Fruit fly (Drosophila melanogaster): ENCODE results near the gene Pak.

DNA sequence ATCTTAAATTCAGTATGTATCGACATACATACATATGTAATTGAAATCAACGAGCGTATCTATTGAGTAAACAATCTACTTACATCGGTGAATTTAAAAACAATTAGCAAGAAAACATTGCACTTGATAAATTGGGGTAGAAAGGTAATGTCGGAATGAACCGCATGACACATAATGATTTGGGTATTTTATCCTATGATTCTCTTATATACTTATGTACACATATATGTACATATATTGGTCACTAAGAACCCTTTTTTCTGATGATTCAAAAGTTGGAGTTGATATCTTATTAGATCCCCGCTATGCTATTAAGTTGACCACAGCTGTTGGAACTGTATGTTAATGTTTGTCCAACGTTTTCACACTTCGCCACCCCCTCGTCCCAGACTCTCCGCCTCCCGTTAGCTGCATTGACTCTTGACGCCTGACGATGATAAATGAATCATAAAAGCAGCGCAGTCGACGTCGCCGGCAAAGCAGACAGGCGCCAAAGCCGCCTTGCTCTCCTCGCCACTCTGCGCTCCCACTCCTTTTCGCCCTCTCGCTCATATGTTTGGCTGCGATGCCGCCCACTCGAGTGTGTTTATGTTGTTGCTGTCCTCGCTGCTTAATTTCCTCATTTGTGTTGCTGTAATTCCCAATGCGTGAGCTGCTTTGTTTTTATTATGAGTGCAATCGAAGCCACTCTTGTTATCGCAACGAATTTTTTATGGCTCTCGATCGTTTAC is 2.4 kb downstream of the Pak start:
- TF ChIP-seq psq (optimal IDR thresholded peaks at IDR 0.05) = no peak
- TF ChIP-seq Sin3A (optimal IDR thresholded peaks at IDR 0.05) = no peak
- TF ChIP-seq h (optimal IDR thresholded peaks at IDR 0.05) = no peak

Measured in Kc167 (cell line).